Fruit fly (Drosophila melanogaster): ENCODE results near the gene Polr1E.

The Polr1E gene

DNA sequence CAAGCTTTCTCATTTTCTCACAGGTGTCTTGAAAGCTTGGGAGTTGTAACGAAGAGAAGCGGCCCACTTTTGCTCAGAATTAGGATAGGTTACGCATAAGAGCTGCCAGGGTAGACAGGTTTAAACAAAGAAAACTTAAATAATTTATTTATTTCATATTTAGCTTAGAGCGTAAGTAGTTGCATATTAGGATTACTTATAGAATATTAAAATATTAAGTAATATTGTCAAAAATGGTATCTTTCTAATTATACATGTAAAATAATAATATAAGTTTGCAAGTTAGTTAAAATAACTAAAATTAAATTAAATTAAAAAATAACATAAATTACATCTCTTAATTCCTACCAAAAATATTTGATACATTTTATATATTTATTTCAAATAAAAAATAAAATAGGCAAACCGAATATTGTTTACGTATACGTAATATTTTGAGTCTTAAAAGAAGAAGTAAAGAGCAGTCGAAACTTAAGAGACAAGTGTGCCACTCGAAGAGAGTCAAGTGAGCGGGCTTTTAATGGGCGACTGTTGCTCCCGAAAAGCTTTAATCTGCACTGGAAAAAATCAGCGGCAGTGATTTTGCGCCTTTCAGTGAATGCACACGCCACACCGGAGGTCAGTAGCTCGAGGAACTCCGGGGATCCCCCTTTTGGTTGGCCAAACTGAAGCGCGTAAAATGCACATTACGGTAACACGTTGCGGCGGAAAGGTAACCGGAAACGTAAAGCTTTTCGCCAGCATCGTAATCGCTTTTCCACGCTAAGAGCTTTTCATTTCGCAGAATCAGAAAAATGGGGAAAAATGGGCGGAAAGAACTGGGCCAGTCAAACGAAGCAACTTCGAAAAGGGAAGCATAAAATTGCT, 13.5 kb upstream of the Polr1E start (continued):
- TF ChIP-seq CG10543 (GFP tag; optimal IDR thresholded peaks at IDR 0.05) (no peak), CG17829 (tag; optimal IDR thresholded peaks at IDR 0.05) (no peak), CG8290 (GFP tag; optimal IDR thresholded peaks at IDR 0.05) (no peak), CG8290 (tag; optimal IDR thresholded peaks at IDR 0.05) (peak in 1 of 2 experiments; percentile 66), ATbp (GFP tag; optimal IDR thresholded peaks at IDR 0.05) (no peak), CG6791 (GFP tag; IDR thresholded peaks at IDR 0.05; ENCODE audit: partially characterized antibody) (no peak), Antp (GFP tag; optimal IDR thresholded peaks at IDR 0.05) (peak; percentile 56), HLH3B (GFP tag; IDR thresholded peaks at IDR 0.05) (peak; percentile 31; the same call in 1 of the 2 replicates), Med (GFP tag) (peak; percentile 93), seq (GFP tag; IDR thresholded peaks at IDR 0.05) (peak; percentile 22; the same call in 1 of the 2 replicates), nerfin-2 (GFP tag; IDR thresholded peaks at IDR 0.05; ENCODE audit: partially characterized antibody) (no peak), Six4 (GFP tag; optimal IDR thresholded peaks at IDR 0.05) (no peak), sens-2 (GFP tag; IDR thresholded peaks at IDR 0.05) (no peak), ems (GFP tag; optimal IDR thresholded peaks at IDR 0.05) (peak; percentile 21), Adf1 (GFP tag; IDR thresholded peaks at IDR 0.05) (no peak; the same call in 1 of the 2 replicates), CG4328 (GFP tag; optimal IDR thresholded peaks at IDR 0.05) (no peak), Spps (tag; optimal IDR thresholded peaks at IDR 0.05) (no peak), Max (GFP tag; optimal IDR thresholded peaks at IDR 0.05) (no peak), CG3065 (GFP tag; optimal IDR thresholded peaks at IDR 0.05) (no peak), CG33557 (GFP tag; optimal IDR thresholded peaks at IDR 0.05) (no peak), Meics (GFP tag; optimal IDR thresholded peaks at IDR 0.05) (peak; percentile 7), gro (GFP tag; optimal IDR thresholded peaks at IDR 0.05) (no peak), CG12236 (GFP tag; optimal IDR thresholded peaks at IDR 0.05) (no peak), CG7963 (GFP tag; IDR thresholded peaks at IDR 0.05; ENCODE audit: partially characterized antibody) (no peak), CG7372 (GFP tag; IDR thresholded peaks at IDR 0.05) (no peak), lola (GFP tag; optimal IDR thresholded peaks at IDR 0.05) (no peak), sens (GFP tag) (peak; percentile 82), CG11504 (tag; optimal IDR thresholded peaks at IDR 0.05) (peak; percentile 20), Chrac-16 (GFP tag; optimal IDR thresholded peaks at IDR 0.05) (no peak), tio (GFP tag; optimal IDR thresholded peaks at IDR 0.05) (no peak), CG8765 (GFP tag; IDR thresholded peaks at IDR 0.05) (no peak), sisA (GFP tag; IDR thresholded peaks at IDR 0.05) (peak; percentile 48), scrt (GFP tag; optimal IDR thresholded peaks at IDR 0.05) (peak; percentile 93), CG11696 (GFP tag; IDR thresholded peaks at IDR 0.05) (peak; percentile 26; the same call in 1 of the 2 replicates), jing (GFP tag; optimal IDR thresholded peaks at IDR 0.05) (no peak), gem (tag; optimal IDR thresholded peaks at IDR 0.05) (peak; percentile 60), CG17568 (GFP tag; optimal IDR thresholded peaks at IDR 0.05) (no peak), unpg (GFP tag; optimal IDR thresholded peaks at IDR 0.05) (peak; percentile 27), peb (GFP tag; IDR thresholded peaks at IDR 0.05) (no peak), CG10462 (GFP tag; optimal IDR thresholded peaks at IDR 0.05) (no peak), Dip3 (GFP tag; optimal IDR thresholded peaks at IDR 0.05) (peak; percentile 14), caup (GFP tag; optimal IDR thresholded peaks at IDR 0.05; ENCODE audit: severe bottlenecking) (peak; percentile 7), CG10267 (tag; optimal IDR thresholded peaks at IDR 0.05) (no peak), CG2712 (tag; optimal IDR thresholded peaks at IDR 0.05) (peak; percentile 12), dmrt99B (tag; optimal IDR thresholded peaks at IDR 0.05) (peak; percentile 15), Bgb (GFP tag; IDR thresholded peaks at IDR 0.05; ENCODE audit: partially characterized antibody) (no peak), Kr (GFP tag; optimal IDR thresholded peaks at IDR 0.05) (no peak)
